Fruit fly (Drosophila melanogaster) whole organism, embryonic: ENCODE measurements around the gene amrt.

Experiments
- Blimp-1 ChIP-seq: fragments of 200-800 bp; sonication (Bioruptor generic); optimal IDR thresholded peaks from 3 replicates; lab custom pipeline; 2018; ENCODE audit warnings: missing biosample characterization, missing genetic modification characterization, mild to moderate bottlenecking, moderate library complexity, missing genetic modification reagents
- CG1024 ChIP-seq: fragments of 200-800 bp; sonication (Bioruptor generic); IDR thresholded peaks from 2 replicates; pipeline ENCODE4 v1.3.6; 2022; ENCODE audit warnings: missing biosample characterization, missing genetic modification characterization
- CG10431 ChIP-seq: fragments of 200-800 bp; sonication (Bioruptor generic); optimal IDR thresholded peaks from 3 replicates; lab custom pipeline; 2018; ENCODE audit warnings: missing biosample characterization, mild to moderate bottlenecking, missing genetic modification characterization
- CG11093 ChIP-seq: fragments of 200-800 bp; sonication (Bioruptor generic); IDR thresholded peaks from 3 replicates; pipeline ENCODE4 v1.3.6; 2022; ENCODE audit warnings: missing biosample characterization, missing genetic modification characterization
- CG11456 ChIP-seq: fragments of 200-800 bp; sonication (Bioruptor generic); IDR thresholded peaks from 3 replicates; pipeline ENCODE4 v1.3.6; 2022; ENCODE audit warnings: missing biosample characterization, missing genetic modification characterization
- CG11723 ChIP-seq: fragments of 200-800 bp; sonication (Bioruptor generic); optimal IDR thresholded peaks from 2 replicates; lab custom pipeline; 2017; ENCODE audit warnings: missing biosample characterization, mild to moderate bottlenecking, missing genetic modification characterization
- CG12942 ChIP-seq: fragments of 200-800 bp; sonication (Bioruptor generic); optimal IDR thresholded peaks from 3 replicates; lab custom pipeline; 2016; ENCODE audit warnings: missing biosample characterization, missing genetic modification characterization
- CG13296 ChIP-seq: fragments of 200-800 bp; sonication (Bioruptor generic); optimal IDR thresholded peaks from 3 replicates; lab custom pipeline; 2018; ENCODE audit warnings: missing biosample characterization, mild to moderate bottlenecking, missing genetic modification characterization
- CG14667 ChIP-seq: fragments of 200-800 bp; sonication (Bioruptor generic); IDR thresholded peaks from 2 replicates; pipeline ENCODE4 v1.3.6; 2022; ENCODE audit warnings: missing biosample characterization, missing genetic modification characterization
- CG1602 ChIP-seq: fragments of 200-800 bp; sonication (Bioruptor generic); optimal IDR thresholded peaks from 3 replicates; lab custom pipeline; 2016; ENCODE audit warnings: missing biosample characterization, missing genetic modification characterization
- CG1792 ChIP-seq: fragments of 200-800 bp; sonication (Bioruptor generic); optimal IDR thresholded peaks from 2 replicates; lab custom pipeline; 2016; ENCODE audit warnings: missing biosample characterization, missing genetic modification characterization
- CG18011 ChIP-seq: fragments of 200-800 bp; sonication (Bioruptor generic); optimal IDR thresholded peaks from 2 replicates; lab custom pipeline; 2017; ENCODE audit warnings: missing biosample characterization, missing genetic modification characterization, mild to moderate bottlenecking, moderate library complexity, missing genotype
- CG31224 ChIP-seq: fragments of 200-800 bp; sonication (Bioruptor generic); IDR thresholded peaks from 2 replicates; pipeline ENCODE4 v1.3.6; 2022; ENCODE audit warnings: missing biosample characterization, missing genetic modification characterization
- CG33557 ChIP-seq: fragments of 200-800 bp; sonication (Bioruptor generic); optimal IDR thresholded peaks from 2 replicates; lab custom pipeline; 2019; ENCODE audit warnings: missing biosample characterization, mild to moderate bottlenecking, missing genetic modification characterization, moderate library complexity
- CG7839 ChIP-seq: fragments of 200-800 bp; sonication (Bioruptor generic); optimal IDR thresholded peaks from 3 replicates; lab custom pipeline; 2018; ENCODE audit warnings: missing biosample characterization, mild to moderate bottlenecking, missing genetic modification characterization, moderate library complexity
- CkIIα-i1 ChIP-seq: fragments of 200-800 bp; sonication (Bioruptor generic); IDR thresholded peaks from 2 replicates; pipeline ENCODE4 v1.3.6; 2022; ENCODE audit warnings: missing biosample characterization, missing genetic modification characterization
- CrebB ChIP-seq: fragments of 200-800 bp; sonication (Bioruptor generic); optimal IDR thresholded peaks from 3 replicates; lab custom pipeline; 2018; ENCODE audit warnings: missing biosample characterization, mild to moderate bottlenecking, missing genetic modification characterization
- Dad ChIP-seq: fragments of 200-800 bp; sonication (Bioruptor generic); optimal IDR thresholded peaks from 3 replicates; lab custom pipeline; 2016; ENCODE audit warnings: missing biosample characterization, missing genetic modification characterization
- Dbx ChIP-seq: fragments of 200-800 bp; sonication (Bioruptor generic); IDR thresholded peaks from 3 replicates; pipeline ENCODE4 v1.3.6; 2022; ENCODE audit warnings: missing biosample characterization, missing genetic modification characterization
- Dek ChIP-seq: fragments of 200-800 bp; sonication (Bioruptor generic); optimal IDR thresholded peaks from 3 replicates; lab custom pipeline; 2019; ENCODE audit warnings: missing biosample characterization, mild to moderate bottlenecking, missing genetic modification characterization, moderate library complexity
- Dref ChIP-seq: fragments of 200-800 bp; sonication (Bioruptor generic); IDR thresholded peaks from 2 replicates; pipeline ENCODE4 v1.3.6; 2022; ENCODE audit warnings: missing biosample characterization, missing genetic modification characterization
- HLHmδ ChIP-seq: fragments of 200-800 bp; sonication (Bioruptor generic); optimal IDR thresholded peaks from 2 replicates; lab custom pipeline; 2018; ENCODE audit warnings: missing biosample characterization, mild to moderate bottlenecking, missing genetic modification characterization, moderate library complexity
- cad ChIP-seq: fragments of >200 bp; optimal IDR thresholded peaks from 2 replicates; lab custom pipeline; 2017; ENCODE audit warnings: missing biosample characterization, missing genetic modification characterization
- cg ChIP-seq: fragments of 200-800 bp; sonication (Bioruptor generic); optimal IDR thresholded peaks from 3 replicates; lab custom pipeline; 2019; ENCODE audit warnings: missing biosample characterization, mild to moderate bottlenecking, missing genetic modification characterization, moderate library complexity
- danr ChIP-seq: fragments of 200-800 bp; sonication (Bioruptor generic); IDR thresholded peaks from 2 replicates; pipeline ENCODE4 v1.3.6; 2022; ENCODE audit warnings: missing biosample characterization, missing genetic modification characterization
- fd96Cb ChIP-seq: fragments of 200-800 bp; sonication (Bioruptor generic); optimal IDR thresholded peaks from 2 replicates; lab custom pipeline; 2018; ENCODE audit warnings: missing biosample characterization, mild to moderate bottlenecking, missing genetic modification characterization, moderate library complexity
- fu2 ChIP-seq: fragments of 200-800 bp; sonication (Bioruptor generic); optimal IDR thresholded peaks from 2 replicates; lab custom pipeline; 2016; ENCODE audit warnings: missing biosample characterization, missing genetic modification characterization
- kni ChIP-seq: fragments of 200-800 bp; sonication (Bioruptor generic); optimal IDR thresholded peaks from 3 replicates; lab custom pipeline; 2017; ENCODE audit warnings: mild to moderate bottlenecking, missing biosample characterization, missing genetic modification reagents, missing genetic modification characterization
- nmo ChIP-seq: fragments of 200-800 bp; sonication (Bioruptor generic); optimal IDR thresholded peaks from 2 replicates; lab custom pipeline; 2018; ENCODE audit warnings: missing biosample characterization, mild to moderate bottlenecking, missing genetic modification characterization, moderate library complexity
- onecut ChIP-seq: fragments of 200-800 bp; sonication (Bioruptor generic); IDR thresholded peaks from 2 replicates; pipeline ENCODE4 v1.3.6; 2022; ENCODE audit warnings: missing biosample characterization, missing genetic modification characterization
- pb ChIP-seq: fragments of 200-800 bp; sonication (Bioruptor generic); optimal IDR thresholded peaks from 3 replicates; lab custom pipeline; 2016; ENCODE audit warnings: missing biosample characterization, missing genetic modification characterization
- pfk ChIP-seq: fragments of 200-800 bp; sonication (Bioruptor generic); optimal IDR thresholded peaks from 2 replicates; lab custom pipeline; 2018; ENCODE audit warnings: missing biosample characterization, mild to moderate bottlenecking, missing genetic modification characterization, moderate library complexity
- psq ChIP-seq: fragments of 200-800 bp; sonication (Bioruptor generic); optimal IDR thresholded peaks from 2 replicates; lab custom pipeline; 2017; ENCODE audit warnings: missing biosample characterization, missing genetic modification characterization
- schlank ChIP-seq: fragments of 200-800 bp; sonication (Bioruptor generic); optimal IDR thresholded peaks from 2 replicates; lab custom pipeline; 2018; ENCODE audit warnings: missing biosample characterization, mild to moderate bottlenecking, missing genetic modification characterization
- sens ChIP-seq: fragments of 200-800 bp; sonication (Bioruptor generic); peaks from one replicate; lab custom pipeline; 2016; ENCODE audit warnings: missing biosample characterization, missing genetic modification characterization
- sim ChIP-seq: fragments of 200-800 bp; sonication (Bioruptor generic); IDR thresholded peaks from 2 replicates; pipeline ENCODE4 v1.3.6; 2022; ENCODE audit warnings: missing biosample characterization, missing genetic modification characterization
- sob ChIP-seq: fragments of 200-800 bp; sonication (Bioruptor generic); IDR thresholded peaks from 2 replicates; pipeline ENCODE4 v1.3.6; 2022; ENCODE audit warnings: missing biosample characterization, missing genetic modification characterization
- tap ChIP-seq: fragments of 200-800 bp; optimal IDR thresholded peaks from 3 replicates; lab custom pipeline; 2019; ENCODE audit warnings: missing biosample characterization, mild to moderate bottlenecking, missing genetic modification characterization, moderate library complexity
- yki ChIP-seq: fragments of >200 bp; optimal IDR thresholded peaks from 3 replicates; lab custom pipeline; 2018
- z ChIP-seq: fragments of 200-800 bp; sonication (Bioruptor generic); IDR thresholded peaks from 3 replicates; pipeline ENCODE4 v1.3.6; 2022; ENCODE audit warnings: missing biosample characterization, missing genetic modification characterization

The amrt gene

DNA sequence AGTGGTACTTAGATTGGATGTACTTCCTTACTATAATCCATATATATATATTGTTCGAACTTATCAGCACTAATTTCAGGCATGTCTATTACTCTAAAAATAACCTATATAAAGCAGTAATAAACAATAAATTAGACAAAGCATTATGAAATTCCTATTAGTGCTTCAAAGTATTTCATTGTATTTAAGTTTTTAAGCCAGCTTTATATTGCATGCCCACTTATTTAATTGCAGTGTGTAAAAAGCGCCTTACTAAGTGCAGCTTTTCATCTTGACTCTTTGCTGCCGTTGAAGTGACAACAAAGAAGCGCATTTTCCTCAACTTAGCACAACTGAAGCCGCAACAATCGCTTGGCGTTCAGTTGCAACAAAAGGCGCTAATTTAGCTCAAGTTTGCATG lies 36.6 kb downstream of the amrt start:
- TF ChIP-seq schlank (tag; lab: Kevin White, UChicago) (no peak), CrebB (tag; lab: Kevin White, UChicago) (no peak), CG11093 (GFP tag; lab: Robert Waterston, UW) (no peak), pb (GFP tag; lab: Kevin White, UChicago) (no peak), z (no peak), nmo (GFP tag; lab: Kevin White, UChicago) (no peak), fu2 (GFP tag; lab: Kevin White, UChicago) (no peak), sim (GFP tag; lab: Robert Waterston, UW) (no peak), CG14667 (GFP tag; lab: Robert Waterston, UW) (no peak), fd96Cb (no peak), CG13296 (no peak), cad (GFP tag; lab: Kevin White, UChicago) (no peak), onecut (GFP tag; lab: Robert Waterston, UW) (no peak), psq (GFP tag; lab: Kevin White, UChicago) (no peak), pfk (GFP tag; lab: Kevin White, UChicago) (no peak), CG31224 (GFP tag; lab: Robert Waterston, UW) (no peak), yki (lab: Kevin White, UChicago) (no peak), CG11723 (GFP tag; lab: Kevin White, UChicago) (no peak), danr (no peak), Dref (GFP tag; lab: Robert Waterston, UW) (no peak)

DNA sequence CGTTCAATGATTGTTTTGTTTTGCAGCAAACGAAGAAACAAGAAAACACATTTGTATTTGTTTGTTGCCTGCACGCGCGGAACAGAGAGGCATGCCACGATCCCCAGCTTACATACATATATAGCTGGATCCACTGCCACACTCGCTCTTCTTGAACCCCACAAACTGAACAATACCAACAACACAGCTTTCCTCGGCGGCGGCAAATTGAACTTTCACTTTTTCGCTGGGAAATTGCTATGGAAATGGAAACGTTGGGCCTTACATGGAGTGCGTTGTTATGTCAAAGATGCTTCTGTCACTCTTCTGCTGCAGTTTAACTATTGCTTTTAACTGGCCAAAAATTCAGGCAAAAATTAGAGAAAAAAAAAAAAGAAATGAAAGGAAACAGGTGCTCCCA lies 37.4 kb downstream of the amrt start:
- no peak for TF ChIP-seq Dad (GFP tag; lab: Kevin White, UChicago)
- TF ChIP-seq sens, result peak; percentile 9
- TF ChIP-seq CG33557 (GFP tag; lab: Kevin White, UChicago), result peak; percentile 29
- TF ChIP-seq Blimp-1 (GFP tag; lab: Kevin White, UChicago), result peak; percentile 97
- TF ChIP-seq HLHmδ (GFP tag; lab: Kevin White, UChicago), result no peak
- TF ChIP-seq kni (GFP tag; lab: Kevin White, UChicago), result peak; percentile 5
- no peak for TF ChIP-seq CG12942
- TF ChIP-seq Dbx, result no peak
- no peak for TF ChIP-seq CG18011 (GFP tag; lab: Kevin White, UChicago)
- no peak for TF ChIP-seq Dek (tag; lab: Kevin White, UChicago)
- TF ChIP-seq CG10431 (GFP tag; lab: Kevin White, UChicago), result peak; percentile 47
- TF ChIP-seq CG1602, result no peak
- no peak for TF ChIP-seq sob
- TF ChIP-seq CG7839 (tag; lab: Kevin White, UChicago), result no peak
- no peak for TF ChIP-seq CkIIα-i1 (GFP tag; lab: Robert Waterston, UW)
- TF ChIP-seq CG1024 (GFP tag; lab: Robert Waterston, UW), result no peak
- TF ChIP-seq tap (tag; lab: Kevin White, UChicago), result no peak
- TF ChIP-seq CG11456, result no peak
- TF ChIP-seq CG1792, result no peak
- peak; percentile 12 for TF ChIP-seq cg (GFP tag; lab: Kevin White, UChicago)
